Worm (Caenorhabditis elegans): ENCODE data around the gene R08C7.5.
"Not testable (repeated sequence)": the region's sequence is repeated elsewhere in the genome, so short reads cannot be mapped to it uniquely, and the experiment has no call there.

Gene R08C7.5

DNA sequence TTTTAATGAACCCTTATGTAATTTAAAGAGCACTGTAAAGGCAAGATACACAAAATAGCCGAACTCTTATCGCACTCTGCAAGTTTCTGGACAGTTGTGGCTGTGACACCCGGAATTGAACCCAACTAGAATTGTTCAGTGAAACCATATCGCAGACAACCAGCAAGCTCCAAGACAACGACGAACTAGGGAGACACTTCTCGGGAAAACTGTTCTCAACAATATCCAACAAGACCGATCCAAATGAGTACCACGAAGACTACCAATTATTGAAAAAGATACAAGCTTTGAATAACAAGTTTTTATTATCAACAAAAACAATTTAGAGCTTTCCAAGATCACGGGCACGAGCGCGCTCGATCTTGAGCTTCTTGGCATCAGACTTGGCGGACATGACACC lies 41.2 kb upstream of the R08C7.5 start:
- TF ChIP-seq cebp-1 (GFP tag; IDR thresholded peaks at IDR 0.05); ama-1 (optimal IDR thresholded peaks at IDR 0.05): not testable (repeated sequence)
- TF ChIP-seq cebp-1 (tag; optimal IDR thresholded peaks at IDR 0.05) = peak; percentile 47
- peak; percentile 87 for TF ChIP-seq madf-6 (GFP tag; IDR thresholded peaks at IDR 0.05)
- peak; percentile 95 for TF ChIP-seq hrde-1 (tag; optimal IDR thresholded peaks at IDR 0.05; ENCODE audit: borderline replicate concordance)
- peak; percentile 17; the same call in 1 of the 2 replicates for TF ChIP-seq egl-44 (GFP tag; IDR thresholded peaks at IDR 0.05)
- peak; percentile 75; the same call in 1 of the 2 replicates for TF ChIP-seq cebp-2 (GFP tag; IDR thresholded peaks at IDR 0.05)
- TF ChIP-seq ceh-40 (GFP tag; IDR thresholded peaks at IDR 0.05) = peak; percentile 60; the same call in 1 of the 2 replicates
- TF ChIP-seq F33H1.4 (GFP tag; IDR thresholded peaks at IDR 0.05) = peak; percentile 57
- TF ChIP-seq tlf-1 (GFP tag; optimal IDR thresholded peaks at IDR 0.05) = peak; percentile 68
- TF ChIP-seq nhr-90 (tag; optimal IDR thresholded peaks at IDR 0.05) = peak; percentile 6
- TF ChIP-seq madf-3 (GFP tag; IDR thresholded peaks at IDR 0.05) = peak; percentile 91
- peak; percentile 28; the same call in 1 of the 2 replicates for TF ChIP-seq bed-1 (GFP tag; IDR thresholded peaks at IDR 0.05)
- peak; percentile 87; the same call in 1 of the 2 replicates for TF ChIP-seq rcor-1 (GFP tag; IDR thresholded peaks at IDR 0.05)
- peak; percentile 56; the same call in 1 of the 2 replicates for TF ChIP-seq hmg-1.2 (GFP tag; IDR thresholded peaks at IDR 0.05)
- peak; percentile 82 for TF ChIP-seq Y53G8AR.9 (GFP tag; conservative IDR thresholded peaks at IDR 0.05)
- peak; percentile 34 for TF ChIP-seq snpc-1.1 (tag; optimal IDR thresholded peaks at IDR 0.05; ENCODE audit: insufficient read depth)
- TF ChIP-seq ama-1 (GFP tag; optimal IDR thresholded peaks at IDR 0.05) = peak in 1 of 2 experiments; percentile 49
- TF ChIP-seq nfyb-1 (GFP tag; IDR thresholded peaks at IDR 0.05) = peak; percentile 74
- peak; percentile 82 for TF ChIP-seq ceh-58 (GFP tag; IDR thresholded peaks at IDR 0.05)
- TF ChIP-seq him-1 (tag; optimal IDR thresholded peaks at IDR 0.05) = peak; percentile 99
- peak in 1 of 2 experiments; percentile 54 for TF ChIP-seq rec-8 (tag; optimal IDR thresholded peaks at IDR 0.05)
- peak; percentile 25 for TF ChIP-seq xnd-1 (tag; optimal IDR thresholded peaks at IDR 0.05)
- peak; percentile 59 for TF ChIP-seq tbp1 (GFP tag; optimal IDR thresholded peaks at IDR 0.05)
- peak; percentile 81 for TF ChIP-seq ceh-100 (GFP tag; IDR thresholded peaks at IDR 0.05)
- peak; percentile 87; the same call in 1 of the 2 replicates for TF ChIP-seq F39B2.1 (GFP tag; IDR thresholded peaks at IDR 0.05)
- TF ChIP-seq lsl-1 (GFP tag; optimal IDR thresholded peaks at IDR 0.05) = peak; percentile 54
- TF ChIP-seq B0336.3 (GFP tag; IDR thresholded peaks at IDR 0.05) = peak; percentile 72
- peak; percentile 86 for TF ChIP-seq hsf-1 (GFP tag; IDR thresholded peaks at IDR 0.05)
- TF ChIP-seq F52B5.7 (tag; optimal IDR thresholded peaks at IDR 0.05) = peak; percentile 69
- TF ChIP-seq ekl-4 (GFP tag; IDR thresholded peaks at IDR 0.05) = peak; percentile 74
- TF ChIP-seq snpc-4 (GFP tag; optimal IDR thresholded peaks at IDR 0.05) = peak; percentile 6
- peak in 2 of 4 experiments; percentile 42 to 53 for TF ChIP-seq snpc-4 (tag; optimal IDR thresholded peaks at IDR 0.05)
- TF ChIP-seq mcd-1 (GFP tag; IDR thresholded peaks at IDR 0.05) = peak; percentile 71
- TF ChIP-seq repo-1 (tag; optimal IDR thresholded peaks at IDR 0.05) = peak; percentile 32
- TF ChIP-seq pbrm-1 (GFP tag; IDR thresholded peaks at IDR 0.05) = peak; percentile 57; the same call in 1 of the 2 replicates
- peak; percentile 88 for TF ChIP-seq Y56A3A.18 (GFP tag; IDR thresholded peaks at IDR 0.05)
- peak; percentile 78 for TF ChIP-seq dox-1 (GFP tag; IDR thresholded peaks at IDR 0.05)
- TF ChIP-seq athp-1 (tag; optimal IDR thresholded peaks at IDR 0.05) = peak; percentile 55
- peak; percentile 17 for TF ChIP-seq attf-5 (GFP tag; optimal IDR thresholded peaks at IDR 0.05)
- 0 out of 2 replicates have a peak, but pooled peaks have one; percentile 22 for TF ChIP-seq Y79H2A.3 (GFP tag; conservative IDR thresholded peaks at IDR 0.05)
- TF ChIP-seq D2030.7 (GFP tag; IDR thresholded peaks at IDR 0.05) = peak; percentile 76
- peak; percentile 89 for TF ChIP-seq lin-26 (GFP tag; IDR thresholded peaks at IDR 0.05)
- peak; percentile 75 for TF ChIP-seq Y95B8A.8 (GFP tag; IDR thresholded peaks at IDR 0.05)
- TF ChIP-seq ztf-25 (GFP tag; IDR thresholded peaks at IDR 0.05) = peak; percentile 73; the same call in 1 of the 2 replicates
- TF ChIP-seq lin-54 (GFP tag; optimal IDR thresholded peaks at IDR 0.05) = peak; percentile 81
- TF ChIP-seq B0019.2 (GFP tag; conservative IDR thresholded peaks at IDR 0.05) = 0 out of 2 replicates have a peak, but pooled peaks have one; percentile 13
- TF ChIP-seq die-1 (tag; optimal IDR thresholded peaks at IDR 0.05) = peak; percentile 22

Measured in whole organism, young adult.